Worm (Caenorhabditis elegans): ENCODE results near the gene Y39A3A.3.

DNA sequence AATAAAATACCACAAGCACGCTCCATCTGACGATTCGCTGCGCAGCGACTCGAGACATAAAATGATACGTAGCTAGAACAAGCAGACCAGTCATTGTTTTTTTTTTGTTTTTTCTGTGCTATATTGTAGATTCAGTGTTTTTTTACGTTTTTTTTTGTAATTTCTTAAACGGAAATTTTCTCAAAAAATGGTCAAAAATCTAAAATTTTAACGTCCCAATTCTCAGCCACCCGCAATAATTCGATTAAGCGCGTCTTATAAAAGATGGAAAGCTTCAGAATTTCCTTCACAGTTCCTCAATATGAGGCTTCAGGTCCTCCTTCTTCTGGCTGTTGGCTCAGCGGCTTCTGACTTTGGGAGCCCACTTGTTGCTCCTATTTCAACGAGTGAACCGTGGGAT is 49.4 kb upstream of the Y39A3A.3 start, which contains the start of gene Y48G9A.6:
- no peak for TF ChIP-seq med-1 (GFP tag; optimal IDR thresholded peaks at IDR 0.05; ENCODE audit: insufficient read depth)
- no peak for TF ChIP-seq ztf-23 (GFP tag; IDR thresholded peaks at IDR 0.05)
- no peak for TF ChIP-seq ref-1 (GFP tag; conservative IDR thresholded peaks at IDR 0.05)
- TF ChIP-seq klf-2 (GFP tag; conservative IDR thresholded peaks at IDR 0.05) = no peak
- TF ChIP-seq ztf-29 (GFP tag; IDR thresholded peaks at IDR 0.05) = no peak

All from whole organism, midembryonic.